Worm (Caenorhabditis elegans): ENCODE measurements around the gene cht-6.

- TF ChIP-seq ztf-11 (tag; optimal IDR thresholded peaks at IDR 0.05) (no peak), aly-2 (tag; optimal IDR thresholded peaks at IDR 0.05) (no peak), snpc-4 (tag; optimal IDR thresholded peaks at IDR 0.05) (no peak), aha-1 (tag) (peak; percentile 65), attf-4 (tag; optimal IDR thresholded peaks at IDR 0.05) (no peak), unc-39 (tag; optimal IDR thresholded peaks at IDR 0.05) (no peak), lin-39 (tag; optimal IDR thresholded peaks at IDR 0.05) (no peak), nhr-28 (tag; optimal IDR thresholded peaks at IDR 0.05) (no peak), mdl-1 (tag; optimal IDR thresholded peaks at IDR 0.05) (no peak)
Measured at ce11 chrV:6442037-6442436, 27.2 kb downstream of the cht-6 start, which contains the start of gene T05H4.3.
